Worm (Caenorhabditis elegans) whole organism, L2 larva: ENCODE results near the gene srxa-13.

Source experiments
- C34F6.9 ChIP-seq: fragments of 150-350 bp; optimal IDR thresholded peaks from 2 replicates; lab custom pipeline; 2014; ENCODE audit warnings: missing biosample characterization, missing genetic modification characterization
- F13H6.1 ChIP-seq: sonication (generic microtip); optimal IDR thresholded peaks from 2 replicates; lab custom pipeline; 2016; ENCODE audit warnings: missing genetic modification characterization, missing compliant biosample characterization
- R02D3.7 ChIP-seq: fragments of 150-350 bp; optimal IDR thresholded peaks from 2 replicates; lab custom pipeline; 2014; ENCODE audit warnings: missing biosample characterization, missing genetic modification characterization
- Y55F3AM.14 ChIP-seq: fragments of 200-800 bp; sonication (Bioruptor generic); optimal IDR thresholded peaks from 2 replicates; lab custom pipeline; 2018; ENCODE audit warnings: mild to moderate bottlenecking, missing genetic modification characterization, missing compliant biosample characterization
- ZK546.5 ChIP-seq: sonication (generic microtip); optimal IDR thresholded peaks from 2 replicates; lab custom pipeline; 2017; ENCODE audit warnings: missing biosample characterization, missing genetic modification characterization
- alr-1 ChIP-seq: fragments of 150-350 bp; optimal IDR thresholded peaks from 2 replicates; lab custom pipeline; 2014; ENCODE audit warnings: missing biosample characterization, missing genetic modification characterization
- aly-2 ChIP-seq: fragments of 150-350 bp; optimal IDR thresholded peaks from 2 replicates; lab custom pipeline; 2014; ENCODE audit warnings: missing biosample characterization, missing genetic modification characterization
- ama-1 ChIP-seq: fragments of 150-350 bp; optimal IDR thresholded peaks from 2 replicates; lab custom pipeline; 2018; ENCODE audit warnings: inconsistent platforms
- blmp-1 ChIP-seq: sonication (generic microtip); optimal IDR thresholded peaks from 2 replicates; lab custom pipeline; 2017; ENCODE audit warnings: missing genetic modification characterization, mild to moderate bottlenecking, missing compliant biosample characterization, antibody characterized with exemption, moderate library complexity; ENCODE audit not compliant: insufficient read depth
- ceh-16 ChIP-seq: fragments of 150-350 bp; optimal IDR thresholded peaks from 2 replicates; lab custom pipeline; 2014; ENCODE audit warnings: missing biosample characterization, missing genetic modification characterization
- ceh-82 ChIP-seq: fragments of 150-350 bp; optimal IDR thresholded peaks from 2 replicates; lab custom pipeline; 2014; ENCODE audit warnings: missing biosample characterization, missing genetic modification characterization
- crh-2 ChIP-seq: sonication (generic microtip); optimal IDR thresholded peaks from 2 replicates; lab custom pipeline; 2017; ENCODE audit warnings: missing biosample characterization, missing genetic modification characterization
- dmd-4 ChIP-seq: sonication (generic microtip); optimal IDR thresholded peaks from 2 replicates; lab custom pipeline; 2017; ENCODE audit warnings: missing biosample characterization, missing genetic modification characterization
- egl-27 ChIP-seq: sonication (generic microtip); optimal IDR thresholded peaks from 3 replicates; lab custom pipeline; 2017; ENCODE audit warnings: missing biosample characterization, missing genetic modification reagents, missing genetic modification characterization
- elt-1 ChIP-seq: fragments of 150-350 bp; optimal IDR thresholded peaks from 2 replicates; lab custom pipeline; 2014; ENCODE audit warnings: missing biosample characterization, missing genetic modification characterization
- elt-3 ChIP-seq: sonication (generic microtip); optimal IDR thresholded peaks from 2 replicates; lab custom pipeline; 2017; ENCODE audit warnings: missing biosample characterization, missing genetic modification characterization
- fos-1 ChIP-seq: fragments of 150-350 bp; optimal IDR thresholded peaks from 2 replicates; lab custom pipeline; 2014; ENCODE audit warnings: missing biosample characterization, missing genetic modification characterization
- gmeb-1 ChIP-seq: fragments of 150-350 bp; optimal IDR thresholded peaks from 2 replicates; lab custom pipeline; 2014; ENCODE audit warnings: missing biosample characterization, missing genetic modification characterization
- lin-11 ChIP-seq: fragments of 150-350 bp; sonication (generic microtip); optimal IDR thresholded peaks from 2 replicates; lab custom pipeline; 2014; ENCODE audit warnings: missing biosample characterization, missing genetic modification characterization, inconsistent platforms, mixed read lengths
- lin-13 ChIP-seq: fragments of 150-350 bp; optimal IDR thresholded peaks from 2 replicates; lab custom pipeline; 2014; ENCODE audit warnings: missing biosample characterization, missing genetic modification reagents, missing genetic modification characterization
- lin-39 ChIP-seq: fragments of 150-350 bp; optimal IDR thresholded peaks from 2 replicates; lab custom pipeline; 2014; ENCODE audit warnings: missing biosample characterization, missing genetic modification reagents, missing genetic modification characterization
- lsy-2 ChIP-seq, 2 experiments: fragments of 150-350 bp in 1 of 2; sonication (generic microtip) in 1 of 2; optimal IDR thresholded peaks; 2 replicates each; lab custom pipeline; 2014 to 2017; ENCODE audit warnings: missing biosample characterization in 2 of 2, missing genetic modification characterization in 2 of 2
- mab-5 ChIP-seq: fragments of 150-350 bp; optimal IDR thresholded peaks from 2 replicates; lab custom pipeline; 2014; ENCODE audit warnings: missing biosample characterization, missing genetic modification characterization
- mbf-1 ChIP-seq: sonication (generic microtip); optimal IDR thresholded peaks from 2 replicates; lab custom pipeline; 2017; ENCODE audit warnings: missing biosample characterization, missing genetic modification characterization
- mdl-1 ChIP-seq, 2 experiments: fragments of 150-350 bp in 1 of 2; sonication (generic microtip) in 1 of 2; optimal IDR thresholded peaks; 2 replicates each; lab custom pipeline; 2017; ENCODE audit warnings: missing biosample characterization in 2 of 2, missing genetic modification characterization in 2 of 2
- nhr-10 ChIP-seq: sonication (generic microtip); optimal IDR thresholded peaks from 2 replicates; lab custom pipeline; 2017; ENCODE audit warnings: missing biosample characterization, missing genetic modification characterization
- nhr-11 ChIP-seq: fragments of 150-350 bp; optimal IDR thresholded peaks from 2 replicates; lab custom pipeline; 2014; ENCODE audit warnings: missing biosample characterization, missing genetic modification characterization
- nhr-12 ChIP-seq: fragments of 150-350 bp; optimal IDR thresholded peaks from 2 replicates; lab custom pipeline; 2014; ENCODE audit warnings: missing biosample characterization, missing genetic modification characterization
- nhr-129 ChIP-seq: fragments of 150-350 bp; optimal IDR thresholded peaks from 2 replicates; lab custom pipeline; 2014; ENCODE audit warnings: missing biosample characterization, missing genetic modification characterization
- nhr-21 ChIP-seq: fragments of 150-350 bp; optimal IDR thresholded peaks from 2 replicates; lab custom pipeline; 2014; ENCODE audit warnings: missing biosample characterization, missing genetic modification characterization
- nhr-237 ChIP-seq: fragments of 150-350 bp; optimal IDR thresholded peaks from 2 replicates; lab custom pipeline; 2014; ENCODE audit warnings: missing biosample characterization, missing genetic modification characterization
- nhr-25 ChIP-seq: fragments of 150-350 bp; sonication (generic microtip); optimal IDR thresholded peaks from 3 replicates; lab custom pipeline; 2014; ENCODE audit warnings: missing biosample characterization, missing genetic modification characterization
- nhr-6 ChIP-seq: fragments of 150-350 bp; optimal IDR thresholded peaks from 2 replicates; lab custom pipeline; 2014; ENCODE audit warnings: missing biosample characterization, missing genetic modification characterization
- nhr-77 ChIP-seq: fragments of 150-350 bp; optimal IDR thresholded peaks from 2 replicates; lab custom pipeline; 2014; ENCODE audit warnings: missing biosample characterization, missing genetic modification characterization
- skn-1 ChIP-seq: sonication (generic microtip); optimal IDR thresholded peaks from 2 replicates; lab custom pipeline; 2017; ENCODE audit warnings: missing biosample characterization, missing genetic modification characterization
- sma-3 ChIP-seq: sonication (generic microtip); optimal IDR thresholded peaks from 2 replicates; lab custom pipeline; 2016; ENCODE audit warnings: missing genetic modification reagents, missing genetic modification characterization, missing compliant biosample characterization
- sma-9 ChIP-seq, 2 experiments: fragments of 150-350 bp in 1 of 2; sonication (generic microtip) in 1 of 2; optimal IDR thresholded peaks; 2 replicates each; lab custom pipeline; 2014 to 2016; ENCODE audit warnings: missing genetic modification characterization in 2 of 2, mild to moderate bottlenecking in 1 of 2, missing biosample characterization in 1 of 2, missing compliant biosample characterization in 1 of 2, missing genetic modification reagents in 1 of 2, moderate library complexity in 1 of 2
- unc-39 ChIP-seq: fragments of 150-350 bp; optimal IDR thresholded peaks from 2 replicates; lab custom pipeline; 2014; ENCODE audit warnings: missing biosample characterization, missing genetic modification characterization
- unc-55 ChIP-seq: fragments of 150-350 bp; sonication (generic microtip); optimal IDR thresholded peaks from 3 replicates; lab custom pipeline; 2014; ENCODE audit warnings: missing biosample characterization, missing genetic modification reagents, missing genetic modification characterization
- unc-62 ChIP-seq: fragments of 150-350 bp; optimal IDR thresholded peaks from 2 replicates; lab custom pipeline; 2014; ENCODE audit warnings: missing biosample characterization, missing genetic modification reagents, missing genetic modification characterization
- zag-1 ChIP-seq: fragments of 150-350 bp; optimal IDR thresholded peaks from 2 replicates; lab custom pipeline; 2014; ENCODE audit warnings: missing biosample characterization, missing genetic modification characterization
- ztf-1 ChIP-seq: fragments of 200-800 bp; sonication (Bioruptor generic); conservative IDR thresholded peaks from 2 replicates; pipeline ENCODE4 v1.3.6; 2022; ENCODE audit warnings: missing genetic modification characterization, missing compliant biosample characterization
- ztf-11 ChIP-seq: sonication (generic microtip); optimal IDR thresholded peaks from 2 replicates; lab custom pipeline; 2017; ENCODE audit warnings: missing biosample characterization, missing genetic modification characterization
- ztf-4 ChIP-seq: fragments of 150-350 bp; optimal IDR thresholded peaks from 2 replicates; lab custom pipeline; 2014; ENCODE audit warnings: missing biosample characterization, missing genetic modification characterization

srxa-13 gene

DNA sequence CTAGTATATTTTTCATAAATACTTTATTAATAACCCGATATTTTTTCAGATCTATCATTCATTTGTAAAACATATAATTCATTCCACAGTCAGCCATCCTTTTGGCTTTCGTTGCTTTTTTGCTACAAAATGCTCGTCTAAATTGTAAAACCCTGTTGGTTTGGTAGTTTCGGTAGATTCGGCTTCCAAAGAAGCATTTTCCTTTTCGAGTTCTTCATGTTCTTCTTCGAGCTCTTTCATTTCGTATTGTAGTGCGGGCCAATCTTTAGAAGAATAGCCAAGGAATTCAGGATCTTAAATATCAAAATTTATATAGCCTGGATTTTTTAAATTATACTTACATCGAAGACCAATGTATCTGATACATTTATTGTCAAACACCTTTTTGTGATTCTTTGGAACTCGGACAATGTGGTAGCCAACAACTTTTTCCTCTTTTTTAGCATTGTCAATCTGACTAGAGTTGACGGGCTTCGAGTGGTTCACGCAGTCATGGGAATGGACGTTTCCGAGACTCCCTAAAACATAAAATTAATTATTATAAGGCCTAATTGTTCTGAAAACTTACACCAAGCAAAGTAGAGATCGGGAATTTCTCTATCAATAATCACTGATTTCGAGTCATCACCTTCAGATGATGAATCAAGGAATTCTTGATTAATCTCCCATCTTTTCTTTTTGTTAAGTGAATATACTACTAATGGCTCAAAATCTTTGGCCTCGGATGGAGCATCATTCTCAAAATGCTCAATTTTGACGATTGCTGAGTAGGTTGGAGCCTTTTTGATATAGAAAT is 21.3 kb upstream of the srxa-13 start:
- no peak for TF ChIP-seq egl-27 (tag; lab: Kevin White, UChicago)
- no peak for TF ChIP-seq elt-1 (tag; lab: Kevin White, UChicago)
- TF ChIP-seq lsy-2 (tag; optimal IDR thresholded peaks at IDR 0.05; lab: Kevin White, UChicago): peak in 1 of 2 experiments; percentile 38
- TF ChIP-seq mbf-1 (tag; lab: Kevin White, UChicago): no peak
- TF ChIP-seq elt-3 (tag; lab: Kevin White, UChicago): no peak
- TF ChIP-seq skn-1: no peak
- TF ChIP-seq crh-2: no peak
- peak; percentile 8 for TF ChIP-seq sma-9 (GFP tag; optimal IDR thresholded peaks at IDR 0.05; lab: Kevin White, UChicago)
- TF ChIP-seq sma-9 (tag; optimal IDR thresholded peaks at IDR 0.05; lab: Kevin White, UChicago): no peak
- TF ChIP-seq nhr-129 (tag; lab: Kevin White, UChicago): no peak
- TF ChIP-seq nhr-77 (tag; lab: Kevin White, UChicago): no peak
- TF ChIP-seq ceh-82 (tag; lab: Kevin White, UChicago): no peak
- peak; percentile 29 for TF ChIP-seq Y55F3AM.14 (GFP tag; lab: Kevin White, UChicago)
- TF ChIP-seq F13H6.1 (tag; lab: Kevin White, UChicago): no peak
- TF ChIP-seq unc-39 (tag; lab: Kevin White, UChicago): no peak
- TF ChIP-seq ama-1 (lab: Kevin White, UChicago): peak; percentile 92
- no peak for TF ChIP-seq nhr-25 (tag; lab: Kevin White, UChicago)
- TF ChIP-seq ztf-4 (tag; lab: Kevin White, UChicago): peak; percentile 66
- no peak for TF ChIP-seq dmd-4
- TF ChIP-seq, all 48 proteins: peak for 5

DNA sequence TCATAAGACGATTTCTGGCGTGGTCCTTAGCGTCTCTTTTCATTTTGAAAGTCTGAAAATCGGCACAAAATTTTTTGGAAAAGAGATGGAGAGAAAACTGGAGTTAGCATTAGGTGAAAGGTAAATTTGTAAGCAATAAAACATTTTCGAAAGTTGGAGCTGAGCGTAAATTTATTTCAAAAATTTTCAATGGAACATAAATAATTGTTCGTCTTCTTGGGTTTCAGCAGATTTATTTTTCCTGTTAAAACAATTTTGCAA is 20.8 kb upstream of the srxa-13 start, which contains the start of gene C06B3.6:
TSS of gene C06B3.6 (minus strand) at position 52 of the 261 bp plus-strand sequence.
- TF ChIP-seq mdl-1 (tag; optimal IDR thresholded peaks at IDR 0.05; lab: Kevin White, UChicago) (no peak), nhr-25 (tag; lab: Kevin White, UChicago) (no peak), lsy-2 (tag; optimal IDR thresholded peaks at IDR 0.05; lab: Kevin White, UChicago) (no peak), unc-39 (tag; lab: Kevin White, UChicago) (no peak), Y55F3AM.14 (GFP tag; lab: Kevin White, UChicago) (no peak), R02D3.7 (no peak), ceh-16 (no peak), ZK546.5 (tag; lab: Kevin White, UChicago) (no peak), unc-55 (no peak), nhr-10 (no peak), mbf-1 (tag; lab: Kevin White, UChicago) (no peak), lin-13 (GFP tag; lab: Kevin White, UChicago) (no peak), nhr-237 (no peak), C34F6.9 (tag; lab: Kevin White, UChicago) (no peak), aly-2 (no peak)
- TF ChIP-seq, all 48 proteins: peak for 0

ce11 chrV:13909400-13909799 is 20.2 kb upstream of the srxa-13 start, which contains the start of gene C06B3.7:
Gene C06B3.7, plus strand, starts transcription at chrV:13909686.
- TF ChIP-seq ztf-4 (tag; lab: Kevin White, UChicago) (peak; percentile 75), nhr-237 (no peak), sma-3 (GFP tag; lab: Kevin White, UChicago) (peak; percentile 88), unc-62 (GFP tag; lab: Kevin White, UChicago) (no peak), ama-1 (lab: Kevin White, UChicago) (peak; percentile 75), egl-27 (tag; lab: Kevin White, UChicago) (peak; percentile 45), lin-11 (tag; lab: Kevin White, UChicago) (no peak), nhr-25 (tag; lab: Kevin White, UChicago) (peak; percentile 93), F13H6.1 (tag; lab: Kevin White, UChicago) (peak; percentile 65), nhr-129 (tag; lab: Kevin White, UChicago) (peak; percentile 99), mdl-1 (tag; optimal IDR thresholded peaks at IDR 0.05; lab: Kevin White, UChicago) (peak in 1 of 2 experiments; percentile 74), nhr-6 (no peak), elt-3 (tag; lab: Kevin White, UChicago) (no peak), nhr-10 (no peak), aly-2 (no peak), blmp-1 (peak; percentile 55), skn-1 (peak; percentile 21), alr-1 (tag; lab: Kevin White, UChicago) (no peak), unc-39 (tag; lab: Kevin White, UChicago) (no peak), ZK546.5 (tag; lab: Kevin White, UChicago) (no peak), nhr-77 (tag; lab: Kevin White, UChicago) (no peak), fos-1 (tag; lab: Kevin White, UChicago) (peak; percentile 77), mbf-1 (tag; lab: Kevin White, UChicago) (no peak), dmd-4 (no peak), crh-2 (peak; percentile 95), ztf-1 (GFP tag; lab: Robert Waterston, UW) (no peak), Y55F3AM.14 (GFP tag; lab: Kevin White, UChicago) (no peak), ceh-82 (tag; lab: Kevin White, UChicago) (no peak), zag-1 (tag; lab: Kevin White, UChicago) (no peak), mab-5 (tag; lab: Kevin White, UChicago) (peak; percentile 24), gmeb-1 (peak; percentile 61), nhr-12 (no peak), sma-9 (GFP tag; optimal IDR thresholded peaks at IDR 0.05; lab: Kevin White, UChicago) (peak; percentile 96), sma-9 (tag; optimal IDR thresholded peaks at IDR 0.05; lab: Kevin White, UChicago) (no peak), lin-13 (GFP tag; lab: Kevin White, UChicago) (peak; percentile 47), lin-39 (tag; lab: Kevin White, UChicago) (no peak), elt-1 (tag; lab: Kevin White, UChicago) (no peak), ztf-11 (tag; lab: Kevin White, UChicago) (no peak), lsy-2 (tag; optimal IDR thresholded peaks at IDR 0.05; lab: Kevin White, UChicago) (peak; percentile 15 to 89), nhr-21 (peak; percentile 93), nhr-11 (no peak)
